Fruit fly (Drosophila melanogaster): ENCODE results near the gene Mur18B.

Mur18B gene

dm6 chrX:19239365-19239764 lies 26.3 kb downstream of the Mur18B start:
- no peak for TF ChIP-seq rn (GFP tag; IDR thresholded peaks at IDR 0.05)
- no peak for TF ChIP-seq CG14655 (GFP tag; optimal IDR thresholded peaks at IDR 0.05)
- TF ChIP-seq EcR (GFP tag; optimal IDR thresholded peaks at IDR 0.05), result no peak
- TF ChIP-seq CG4496 (GFP tag; IDR thresholded peaks at IDR 0.05), result no peak
- no peak for TF ChIP-seq CG10348 (GFP tag; IDR thresholded peaks at IDR 0.05)
- no peak for TF ChIP-seq CG13204 (GFP tag; optimal IDR thresholded peaks at IDR 0.05)
- TF ChIP-seq gl (tag; optimal IDR thresholded peaks at IDR 0.05), result no peak
- no peak for TF ChIP-seq fd96Ca (GFP tag; IDR thresholded peaks at IDR 0.05)
- no peak for TF ChIP-seq Pif1B (GFP tag; optimal IDR thresholded peaks at IDR 0.05)

dm6 chrX:19240230-19240839 lies 27.3 kb downstream of the Mur18B start:
- TF ChIP-seq CG12605 (GFP tag; IDR thresholded peaks at IDR 0.05), result no peak
- no peak for TF ChIP-seq D1 (tag; optimal IDR thresholded peaks at IDR 0.05)
- no peak for TF ChIP-seq CG13204 (GFP tag; optimal IDR thresholded peaks at IDR 0.05)
- no peak for TF ChIP-seq Pif1A (GFP tag; optimal IDR thresholded peaks at IDR 0.05)
- TF ChIP-seq CG14655 (GFP tag; optimal IDR thresholded peaks at IDR 0.05), result no peak
- TF ChIP-seq Snoo (tag; optimal IDR thresholded peaks at IDR 0.05), result no peak
- no peak for TF ChIP-seq fd96Ca (GFP tag; IDR thresholded peaks at IDR 0.05)
- TF ChIP-seq CG10348 (GFP tag; IDR thresholded peaks at IDR 0.05), result no peak
- TF ChIP-seq CG17806 (tag; optimal IDR thresholded peaks at IDR 0.05), result no peak
- no peak for TF ChIP-seq rn (GFP tag; IDR thresholded peaks at IDR 0.05)
- no peak for TF ChIP-seq CG15710 (tag; optimal IDR thresholded peaks at IDR 0.05)
- TF ChIP-seq CG32121 (GFP tag; IDR thresholded peaks at IDR 0.05), result no peak
- no peak for TF ChIP-seq Ets98B (GFP tag; IDR thresholded peaks at IDR 0.05)
- TF ChIP-seq gl (tag; optimal IDR thresholded peaks at IDR 0.05), result no peak
- no peak for TF ChIP-seq CG8301 (tag; optimal IDR thresholded peaks at IDR 0.05)

- no peak for TF ChIP-seq CG34367 (tag; optimal IDR thresholded peaks at IDR 0.05)
Measured at dm6 chrX:19241790-19242373, 28.8 kb downstream of the Mur18B start, which contains the start of gene CG14196. Gene CG14196 (minus strand): TSS chrX:19241840.

DNA sequence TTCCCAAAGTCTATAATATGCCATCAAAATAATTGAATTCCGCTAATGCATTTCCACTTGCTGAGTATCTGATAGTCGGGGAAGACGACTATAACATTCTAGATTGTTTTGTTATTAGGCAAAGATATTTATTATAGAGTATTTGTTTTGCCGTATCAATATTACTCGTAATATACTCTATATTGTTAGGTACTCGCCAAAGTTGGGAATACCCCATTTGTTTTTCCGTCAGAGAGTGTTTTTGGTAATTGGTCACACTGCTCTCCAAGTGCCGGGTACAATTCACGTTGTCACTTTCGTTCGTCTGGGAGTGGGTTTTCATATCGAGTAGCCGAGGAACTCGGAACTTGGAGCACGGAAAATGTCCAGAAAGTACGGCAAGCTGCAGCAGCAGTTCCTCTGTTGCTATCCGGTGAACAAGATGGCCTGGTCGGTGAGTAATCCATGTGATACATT lies 30.4 kb downstream of the Mur18B start, which contains the start of gene CG7889:
Gene CG7889 (plus strand): TSS at position 253 of the 456 bp plus-strand sequence.
- peak; percentile 17; the same call in 1 of the 2 replicates for TF ChIP-seq CG12605 (GFP tag; IDR thresholded peaks at IDR 0.05)
- no peak for TF ChIP-seq CG17806 (tag; optimal IDR thresholded peaks at IDR 0.05)
- no peak for TF ChIP-seq rn (GFP tag; IDR thresholded peaks at IDR 0.05)
- TF ChIP-seq CG8159 (tag; optimal IDR thresholded peaks at IDR 0.05), result peak; percentile 48
- peak; percentile 8 for TF ChIP-seq D1 (tag; optimal IDR thresholded peaks at IDR 0.05)
- TF ChIP-seq CG15710 (tag; optimal IDR thresholded peaks at IDR 0.05), result no peak
- no peak for TF ChIP-seq CG13204 (GFP tag; optimal IDR thresholded peaks at IDR 0.05)
- no peak for TF ChIP-seq EcR (GFP tag; optimal IDR thresholded peaks at IDR 0.05)
- TF ChIP-seq CG8301 (tag; optimal IDR thresholded peaks at IDR 0.05), result peak; percentile 31
- TF ChIP-seq CG32121 (GFP tag; IDR thresholded peaks at IDR 0.05), result no peak
- TF ChIP-seq Pif1A (GFP tag; optimal IDR thresholded peaks at IDR 0.05), result peak; percentile 31

DNA sequence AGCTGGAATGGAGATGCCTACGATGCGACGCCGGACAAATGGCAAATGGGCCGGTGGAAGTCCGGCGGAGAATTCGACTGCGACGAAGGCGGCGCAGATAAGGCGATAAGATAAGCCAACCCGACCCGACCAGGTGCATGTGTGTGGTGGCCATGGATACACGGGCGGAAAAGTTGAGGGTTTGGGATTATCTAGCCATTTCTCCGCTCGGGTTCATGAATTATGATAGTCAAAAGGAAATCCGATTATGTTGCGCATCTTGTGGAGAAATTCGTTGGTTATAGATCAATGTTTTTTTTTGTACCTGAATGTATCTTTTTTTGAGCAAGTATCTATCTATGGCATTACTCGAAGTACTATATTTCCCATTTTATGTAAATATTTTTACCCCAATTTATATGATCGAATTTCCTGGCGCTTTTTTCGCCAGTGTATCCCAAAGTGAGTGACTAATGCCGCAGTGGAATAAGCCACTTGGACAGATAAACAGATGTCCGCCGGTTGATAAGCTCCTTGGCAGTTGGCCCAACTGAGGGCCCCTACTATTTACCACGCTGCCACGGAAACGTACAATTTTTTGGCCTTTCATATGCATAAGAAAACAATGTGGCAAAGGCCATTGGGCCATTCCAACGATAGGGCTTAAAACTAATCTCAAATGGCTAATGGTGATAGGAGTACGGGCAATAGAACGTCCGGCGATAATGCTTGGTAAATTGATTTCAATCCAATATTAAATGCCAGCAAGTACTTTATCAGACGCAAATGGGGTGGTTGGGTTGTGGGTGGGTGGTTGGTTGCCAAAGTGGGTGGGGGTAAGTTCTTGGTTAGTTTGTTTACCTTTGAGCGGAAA lies 34.4 kb downstream of the Mur18B start, which contains the start of gene CG7992:
Gene CG7992 (minus strand): TSS at position 51 of the 853 bp plus-strand sequence.
- TF ChIP-seq CG14655 (GFP tag; optimal IDR thresholded peaks at IDR 0.05) (no peak), CG8159 (tag; optimal IDR thresholded peaks at IDR 0.05) (peak; percentile 40), Snoo (tag; optimal IDR thresholded peaks at IDR 0.05) (no peak), CG13204 (GFP tag; optimal IDR thresholded peaks at IDR 0.05) (no peak), CG4496 (GFP tag; IDR thresholded peaks at IDR 0.05) (0 out of 3 replicates have a peak, but pooled peaks have one; percentile 39), CG10348 (GFP tag; IDR thresholded peaks at IDR 0.05) (no peak), CG12605 (GFP tag; IDR thresholded peaks at IDR 0.05) (no peak)

DNA sequence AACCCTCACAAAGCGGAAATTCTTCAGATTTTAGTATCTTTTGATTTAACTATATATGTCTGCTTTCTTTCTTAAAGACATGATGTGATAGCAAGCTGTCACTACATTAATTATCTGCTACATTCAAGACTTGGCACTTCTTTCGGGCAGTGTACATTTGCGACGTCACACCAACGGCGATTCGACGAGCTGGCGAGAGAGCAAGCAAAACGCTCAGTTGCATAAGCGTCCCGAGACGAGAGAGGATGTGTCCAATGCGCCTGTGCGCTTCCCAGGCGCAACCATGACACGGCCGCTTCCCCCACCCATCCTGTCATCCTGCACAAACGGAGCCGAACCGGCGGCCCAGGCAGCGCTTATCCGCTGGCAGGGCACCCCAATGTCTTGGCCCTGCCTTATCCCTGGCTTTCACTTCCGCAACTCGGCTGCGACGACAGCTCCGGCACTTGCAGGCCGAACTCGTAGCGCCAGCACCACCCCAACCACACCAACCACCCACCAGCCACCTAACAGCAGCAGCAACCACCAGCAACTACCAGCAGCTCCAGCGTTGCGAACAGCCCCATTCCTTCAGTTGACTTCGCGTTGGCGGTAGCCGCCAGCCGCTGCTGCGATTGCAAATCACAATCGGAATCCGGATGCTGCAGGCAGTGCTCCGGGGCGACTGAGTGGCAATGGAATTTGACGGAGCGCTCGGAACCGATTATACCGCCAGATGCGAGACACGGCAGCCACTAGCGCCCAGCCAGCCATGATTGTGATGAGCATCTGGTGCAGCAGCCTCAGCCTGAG lies 35.6 kb downstream of the Mur18B start, which contains the start of gene Hs3st-B:
Gene Hs3st-B (plus strand): TSS at position 214 of the 792 bp plus-strand sequence.
- TF ChIP-seq Ets98B (GFP tag; IDR thresholded peaks at IDR 0.05) (no peak), CG13204 (GFP tag; optimal IDR thresholded peaks at IDR 0.05) (peak; percentile 86), CG4496 (GFP tag; IDR thresholded peaks at IDR 0.05) (peak; percentile 52; the same call in 1 of the 3 replicates)
